Worm (Caenorhabditis elegans): ENCODE data around the gene E01G4.6.

DNA sequence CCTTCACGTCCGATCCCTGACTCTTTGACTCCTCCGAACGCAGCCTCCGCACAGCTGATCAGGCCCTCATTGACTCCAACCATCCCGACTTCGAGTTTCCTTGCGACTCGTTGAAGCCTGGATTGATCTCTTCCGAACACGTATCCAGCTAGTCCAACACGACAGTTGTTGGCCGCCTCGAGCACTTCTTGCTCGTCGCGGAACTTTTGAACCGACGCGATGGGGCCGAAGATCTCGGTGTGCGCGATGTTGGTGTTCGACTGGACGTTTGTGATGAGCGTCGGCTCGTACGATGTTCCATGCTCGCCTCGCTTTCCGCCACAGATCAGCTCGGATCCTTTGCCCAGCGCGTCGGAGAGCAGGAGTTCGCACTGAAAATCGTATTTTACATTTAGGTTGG lies 5.4 kb downstream of the E01G4.6 start:
- TF ChIP-seq mab-5 (tag; optimal IDR thresholded peaks at IDR 0.05) (no peak), snpc-4 (tag; optimal IDR thresholded peaks at IDR 0.05) (no peak), nhr-12 (tag; optimal IDR thresholded peaks at IDR 0.05) (no peak), unc-39 (tag; optimal IDR thresholded peaks at IDR 0.05) (no peak), sptf-1 (tag; optimal IDR thresholded peaks at IDR 0.05) (no peak), tbx-8 (GFP tag; optimal IDR thresholded peaks at IDR 0.05) (no peak), ces-1 (GFP tag; optimal IDR thresholded peaks at IDR 0.05) (no peak), ztf-11 (tag; optimal IDR thresholded peaks at IDR 0.05) (no peak), nhr-76 (tag; optimal IDR thresholded peaks at IDR 0.05) (no peak), lsy-2 (tag; optimal IDR thresholded peaks at IDR 0.05) (no peak), mep-1 (tag; optimal IDR thresholded peaks at IDR 0.05) (no peak), nhr-237 (tag; optimal IDR thresholded peaks at IDR 0.05) (no peak), pha-4 (tag; optimal IDR thresholded peaks at IDR 0.05) (no peak), elt-3 (tag; optimal IDR thresholded peaks at IDR 0.05) (no peak)
